Fruit fly (Drosophila melanogaster) whole organism, embryonic: ENCODE data around the gene CG14696.

Source experiments
- Atf-2 ChIP-seq: fragments of 200-800 bp; sonication (Bioruptor generic); optimal IDR thresholded peaks from 2 replicates; lab custom pipeline; 2016; ENCODE audit warnings: missing biosample characterization, missing genetic modification characterization
- CG10654 ChIP-seq: fragments of 200-800 bp; sonication (Bioruptor generic); optimal IDR thresholded peaks from 2 replicates; lab custom pipeline; 2016; ENCODE audit warnings: missing biosample characterization, missing genetic modification characterization
- CG12104 ChIP-seq: fragments of 200-800 bp; sonication (Bioruptor generic); optimal IDR thresholded peaks from 3 replicates; lab custom pipeline; 2016; ENCODE audit warnings: missing biosample characterization, missing genetic modification characterization
- CG13123 ChIP-seq: fragments of 200-800 bp; sonication (Bioruptor generic); optimal IDR thresholded peaks from 2 replicates; lab custom pipeline; 2016; ENCODE audit warnings: missing biosample characterization, missing genetic modification characterization
- CG13775 ChIP-seq: fragments of 200-800 bp; sonication (Bioruptor generic); optimal IDR thresholded peaks from 3 replicates; lab custom pipeline; 2017; ENCODE audit warnings: missing biosample characterization, mild to moderate bottlenecking, missing genetic modification characterization
- CG14667 ChIP-seq: fragments of 200-800 bp; sonication (Bioruptor generic); IDR thresholded peaks from 2 replicates; pipeline ENCODE4 v1.3.6; 2022; ENCODE audit warnings: missing biosample characterization, missing genetic modification characterization
- CG17385 ChIP-seq: fragments of 200-800 bp; sonication (Bioruptor generic); optimal IDR thresholded peaks from 3 replicates; lab custom pipeline; 2018; ENCODE audit warnings: missing biosample characterization, mild to moderate bottlenecking, missing genetic modification characterization
- CG18011 ChIP-seq: fragments of 200-800 bp; sonication (Bioruptor generic); optimal IDR thresholded peaks from 2 replicates; lab custom pipeline; 2017; ENCODE audit warnings: missing biosample characterization, missing genetic modification characterization, mild to moderate bottlenecking, moderate library complexity, missing genotype
- CG18262 ChIP-seq: fragments of 200-800 bp; optimal IDR thresholded peaks from 3 replicates; lab custom pipeline; 2019; ENCODE audit warnings: missing biosample characterization, mild to moderate bottlenecking, missing genetic modification characterization, moderate library complexity
- CG1832 ChIP-seq: fragments of 200-800 bp; sonication (Bioruptor generic); optimal IDR thresholded peaks from 2 replicates; lab custom pipeline; 2017; ENCODE audit warnings: missing biosample characterization, mild to moderate bottlenecking, missing genetic modification characterization, inconsistent platforms
- CG2120 ChIP-seq: fragments of 200-800 bp; sonication (Bioruptor generic); optimal IDR thresholded peaks from 3 replicates; lab custom pipeline; 2016; ENCODE audit warnings: missing biosample characterization, missing genetic modification characterization
- CG2678 ChIP-seq: fragments of 200-800 bp; sonication (Bioruptor generic); optimal IDR thresholded peaks from 3 replicates; lab custom pipeline; 2019; ENCODE audit warnings: missing biosample characterization, mild to moderate bottlenecking, missing genetic modification characterization, moderate library complexity
- CG31224 ChIP-seq: fragments of 200-800 bp; sonication (Bioruptor generic); IDR thresholded peaks from 2 replicates; pipeline ENCODE4 v1.3.6; 2022; ENCODE audit warnings: missing biosample characterization, missing genetic modification characterization
- CG31365 ChIP-seq: fragments of 200-800 bp; sonication (Bioruptor generic); optimal IDR thresholded peaks from 2 replicates; lab custom pipeline; 2018; ENCODE audit warnings: missing biosample characterization, mild to moderate bottlenecking, missing genetic modification characterization
- CG32532 ChIP-seq: fragments of 200-800 bp; sonication (Bioruptor generic); IDR thresholded peaks from 2 replicates; pipeline ENCODE4 v1.3.6; 2022; ENCODE audit warnings: missing biosample characterization, missing genetic modification characterization
- CG42726 ChIP-seq: fragments of 200-800 bp; sonication (Bioruptor generic); IDR thresholded peaks from 2 replicates; pipeline ENCODE4 v1.3.6; 2022; ENCODE audit warnings: missing biosample characterization, missing genetic modification characterization; ENCODE audit not compliant: partially characterized antibody
- CG7372 ChIP-seq: fragments of 200-800 bp; sonication (Bioruptor generic); IDR thresholded peaks from 2 replicates; pipeline ENCODE4 v1.3.6; 2022; ENCODE audit warnings: missing biosample characterization, missing genetic modification characterization
- CG7839 ChIP-seq: fragments of 200-800 bp; sonication (Bioruptor generic); optimal IDR thresholded peaks from 3 replicates; lab custom pipeline; 2018; ENCODE audit warnings: missing biosample characterization, mild to moderate bottlenecking, missing genetic modification characterization, moderate library complexity
- CG9727 ChIP-seq: fragments of 200-800 bp; sonication (Bioruptor generic); optimal IDR thresholded peaks from 3 replicates; lab custom pipeline; 2017; ENCODE audit warnings: missing biosample characterization, mild to moderate bottlenecking, missing genetic modification characterization
- CG9817 ChIP-seq: fragments of 200-800 bp; sonication (Bioruptor generic); optimal IDR thresholded peaks from 2 replicates; lab custom pipeline; 2018; ENCODE audit warnings: missing biosample characterization, mild to moderate bottlenecking, missing genetic modification characterization, moderate library complexity
- Dad ChIP-seq: fragments of 200-800 bp; sonication (Bioruptor generic); optimal IDR thresholded peaks from 3 replicates; lab custom pipeline; 2016; ENCODE audit warnings: missing biosample characterization, missing genetic modification characterization
- Dip3 ChIP-seq: fragments of 200-800 bp; sonication (Bioruptor generic); optimal IDR thresholded peaks from 3 replicates; lab custom pipeline; 2016; ENCODE audit warnings: missing biosample characterization, missing genetic modification characterization
- H2.0 ChIP-seq: fragments of 200-800 bp; sonication (Bioruptor generic); IDR thresholded peaks from 2 replicates; pipeline ENCODE4 v1.3.6; 2022; ENCODE audit warnings: missing biosample characterization, missing genetic modification characterization
- Hr3 ChIP-seq: fragments of 200-800 bp; sonication (Bioruptor generic); optimal IDR thresholded peaks from 3 replicates; lab custom pipeline; 2016; ENCODE audit warnings: missing biosample characterization, missing genetic modification characterization
- MTF-1 ChIP-seq: fragments of 200-800 bp; sonication (Bioruptor generic); optimal IDR thresholded peaks from 2 replicates; lab custom pipeline; 2018; ENCODE audit warnings: missing biosample characterization, mild to moderate bottlenecking, missing genetic modification characterization, borderline replicate concordance
- Max ChIP-seq: fragments of 200-800 bp; sonication (Bioruptor generic); optimal IDR thresholded peaks from 2 replicates; lab custom pipeline; 2016; ENCODE audit warnings: missing biosample characterization, mild to moderate bottlenecking, missing genetic modification characterization
- Mes4 ChIP-seq: fragments of 200-800 bp; sonication (Bioruptor generic); optimal IDR thresholded peaks from 2 replicates; lab custom pipeline; 2016; ENCODE audit warnings: missing biosample characterization, missing genetic modification characterization
- Optix ChIP-seq: fragments of 200-800 bp; sonication (Bioruptor generic); IDR thresholded peaks from 3 replicates; pipeline ENCODE4 v1.3.6; 2022; ENCODE audit warnings: missing biosample characterization, missing genetic modification characterization
- Sox100B ChIP-seq: fragments of 200-800 bp; sonication (Bioruptor generic); optimal IDR thresholded peaks from 3 replicates; lab custom pipeline; 2018; ENCODE audit warnings: missing biosample characterization, mild to moderate bottlenecking, missing genetic modification characterization
- Trl ChIP-seq, 3 experiments: fragments of >200 bp in 2 of 3; fragments of 200-800 bp in 1 of 3; sonication (Bioruptor generic) in 1 of 3; optimal IDR thresholded peaks; 2 replicates in 1 of 3; 3 replicates in 2 of 3; lab custom pipeline; 2016 to 2017; ENCODE audit warnings: missing biosample characterization in 1 of 3, missing genetic modification characterization in 1 of 3
- YL-1 ChIP-seq: fragments of 200-800 bp; sonication (Bioruptor generic); optimal IDR thresholded peaks from 3 replicates; lab custom pipeline; 2017; ENCODE audit warnings: missing biosample characterization, mild to moderate bottlenecking, missing genetic modification characterization
- ara ChIP-seq: fragments of 200-800 bp; sonication (Bioruptor generic); IDR thresholded peaks from 2 replicates; pipeline ENCODE4 v1.3.6; 2022; ENCODE audit warnings: missing biosample characterization, missing genetic modification characterization
- cwo ChIP-seq: fragments of 200-800 bp; sonication (Bioruptor generic); optimal IDR thresholded peaks from 3 replicates; lab custom pipeline; 2017; ENCODE audit warnings: missing biosample characterization, missing genetic modification characterization, mild to moderate bottlenecking, moderate library complexity, missing genetic modification reagents
- dmrt99B ChIP-seq: fragments of 200-800 bp; sonication (Bioruptor generic); optimal IDR thresholded peaks from 2 replicates; lab custom pipeline; 2018; ENCODE audit warnings: missing biosample characterization, mild to moderate bottlenecking, missing genetic modification characterization, moderate library complexity
- gce ChIP-seq: fragments of 200-800 bp; sonication (Bioruptor generic); IDR thresholded peaks from 3 replicates; pipeline ENCODE4 v1.3.6; 2022; ENCODE audit warnings: missing biosample characterization, missing genetic modification characterization
- gcm ChIP-seq: fragments of 200-800 bp; sonication (Bioruptor generic); optimal IDR thresholded peaks from 2 replicates; lab custom pipeline; 2019; ENCODE audit warnings: missing biosample characterization, mild to moderate bottlenecking, missing genetic modification characterization, moderate library complexity
- jumu ChIP-seq: fragments of 200-800 bp; sonication (Bioruptor generic); optimal IDR thresholded peaks from 3 replicates; lab custom pipeline; 2016; ENCODE audit warnings: missing biosample characterization, missing genetic modification characterization
- kay ChIP-seq: fragments of 200-800 bp; sonication (Bioruptor generic); optimal IDR thresholded peaks from 2 replicates; lab custom pipeline; 2016; ENCODE audit warnings: missing biosample characterization, missing genetic modification characterization
- lab ChIP-seq: fragments of 200-800 bp; sonication (Bioruptor generic); optimal IDR thresholded peaks from 3 replicates; lab custom pipeline; 2017; ENCODE audit warnings: missing biosample characterization, missing genetic modification characterization, mild to moderate bottlenecking, moderate library complexity, missing genetic modification reagents
- nerfin-1 ChIP-seq: fragments of 200-800 bp; sonication (Bioruptor generic); optimal IDR thresholded peaks from 3 replicates; lab custom pipeline; 2019; ENCODE audit warnings: missing biosample characterization, mild to moderate bottlenecking, missing genetic modification characterization, moderate library complexity
- otp ChIP-seq: fragments of 200-800 bp; sonication (Bioruptor generic); IDR thresholded peaks from 3 replicates; pipeline ENCODE4, ENCODE4 v1.3.6; 2022; ENCODE audit warnings: missing biosample characterization, missing genetic modification characterization
- pan ChIP-seq, 4 experiments: fragments of >200 bp in 3 of 4; fragments of 200-800 bp in 1 of 4; sonication (Bioruptor generic) in 1 of 4; optimal IDR thresholded peaks in 3 of 4; IDR thresholded peaks in 1 of 4; 2 replicates each; pipeline versions ENCODE4 v1.3.6 to Lab custom; 2017 to 2022; ENCODE audit warnings: missing biosample characterization in 2 of 4, missing genetic modification characterization in 2 of 4, mixed read lengths in 1 of 4
- pnt ChIP-seq: fragments of 200-800 bp; sonication (Bioruptor generic); optimal IDR thresholded peaks from 3 replicates; lab custom pipeline; 2016; ENCODE audit warnings: missing biosample characterization, missing genetic modification characterization
- ranshi ChIP-seq: fragments of 200-800 bp; sonication (Bioruptor generic); IDR thresholded peaks from 2 replicates; pipeline ENCODE4 v1.3.6; 2022; ENCODE audit warnings: missing biosample characterization, missing genetic modification characterization
- row ChIP-seq: fragments of 200-800 bp; sonication (Bioruptor generic); IDR thresholded peaks from 3 replicates; pipeline ENCODE4 v1.3.6; 2022; ENCODE audit warnings: missing biosample characterization, missing genetic modification characterization
- run ChIP-seq: fragments of 200-800 bp; sonication (Bioruptor generic); optimal IDR thresholded peaks from 3 replicates; lab custom pipeline; 2018; ENCODE audit warnings: missing biosample characterization, mild to moderate bottlenecking, missing genetic modification characterization
- sd ChIP-seq: fragments of 200-800 bp; sonication (Bioruptor generic); optimal IDR thresholded peaks from 3 replicates; lab custom pipeline; 2018; ENCODE audit warnings: missing biosample characterization, mild to moderate bottlenecking, missing genetic modification characterization, moderate library complexity
- twi ChIP-seq: fragments of 200-800 bp; optimal IDR thresholded peaks from 2 replicates; lab custom pipeline; 2019; ENCODE audit warnings: missing biosample characterization, mild to moderate bottlenecking, missing genetic modification characterization, moderate library complexity
- zen2 ChIP-seq: fragments of 200-800 bp; sonication (Bioruptor generic); IDR thresholded peaks from 3 replicates; pipeline ENCODE4 v1.3.6; 2022; ENCODE audit warnings: missing biosample characterization, missing genetic modification characterization; ENCODE audit not compliant: partially characterized antibody

CG14696 gene

DNA sequence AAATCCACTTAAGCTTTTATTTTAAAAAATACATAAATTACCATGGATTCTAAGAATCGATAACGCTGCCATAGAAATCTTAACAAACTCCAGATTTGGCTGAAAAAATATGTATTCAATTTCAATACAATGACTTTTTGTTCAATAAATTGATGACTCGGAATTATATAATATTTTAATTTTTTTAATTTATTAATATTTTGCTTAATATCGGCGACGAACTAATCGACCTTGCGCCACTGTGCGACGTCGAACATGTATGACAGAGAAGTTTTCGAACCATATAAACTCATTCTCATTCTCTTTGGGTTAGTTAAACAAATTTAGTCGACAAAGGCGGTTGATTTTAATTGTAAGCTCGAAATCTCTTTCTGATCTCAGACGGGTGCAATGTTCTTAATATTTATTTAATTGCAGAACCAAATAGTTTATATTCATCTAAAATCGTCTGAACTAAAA lies 35.3 kb downstream of the CG14696 start, which contains the start of gene CG42394 (continued):
- peak; percentile 95 for TF ChIP-seq cwo
- TF ChIP-seq H2.0, result peak; percentile 93
- peak; percentile 97 for TF ChIP-seq dmrt99B (tag; lab: Kevin White, UChicago)
- peak; percentile 91 for TF ChIP-seq MTF-1 (GFP tag; lab: Kevin White, UChicago)
- peak; percentile 96 for TF ChIP-seq Max (GFP tag; lab: Kevin White, UChicago)
- peak; percentile 85 for TF ChIP-seq CG13123
- TF ChIP-seq otp (GFP tag; lab: Robert Waterston, UW), result peak; percentile 93
- peak; percentile 40 for TF ChIP-seq CG31365
- peak; percentile 85 for TF ChIP-seq kay (GFP tag; lab: Kevin White, UChicago)
- peak; percentile 97 for TF ChIP-seq CG32532
- TF ChIP-seq ranshi, result peak; percentile 96
- TF ChIP-seq row (GFP tag; lab: Robert Waterston, UW), result peak; percentile 94
- peak; percentile 64 for TF ChIP-seq Dip3
- peak; percentile 92 for TF ChIP-seq CG7372 (GFP tag; lab: Robert Waterston, UW)
- no peak for TF ChIP-seq CG18011 (GFP tag; lab: Kevin White, UChicago)
- TF ChIP-seq gcm, result peak; percentile 94
- TF ChIP-seq twi (tag; lab: Kevin White, UChicago), result peak; percentile 87
- no peak for TF ChIP-seq pan (optimal IDR thresholded peaks at IDR 0.05; lab: Kevin White, UChicago)
- TF ChIP-seq pan (GFP tag; optimal IDR thresholded peaks at IDR 0.05 in 1 of 2, IDR thresholded peaks at IDR 0.05 in 1 of 2), result peak in 1 of 2 experiments; percentile 93
- peak; percentile 72 for TF ChIP-seq sd
- TF ChIP-seq Mes4 (GFP tag; lab: Kevin White, UChicago), result peak; percentile 61
- peak; percentile 83 for TF ChIP-seq CG9817 (tag; lab: Kevin White, UChicago)
- peak; percentile 84 for TF ChIP-seq CG14667 (GFP tag; lab: Robert Waterston, UW)
- peak; percentile 80 for TF ChIP-seq YL-1 (GFP tag; lab: Kevin White, UChicago)
- no peak for TF ChIP-seq zen2
- TF ChIP-seq CG2678 (tag; lab: Kevin White, UChicago), result peak; percentile 97
- TF ChIP-seq gce (GFP tag; lab: Robert Waterston, UW), result peak; percentile 90
- peak; percentile 97 for TF ChIP-seq Sox100B (GFP tag; lab: Kevin White, UChicago)
- TF ChIP-seq CG42726 (GFP tag; lab: Robert Waterston, UW), result peak; percentile 58; the same call in 1 of the 2 replicates
- TF ChIP-seq CG7839 (tag; lab: Kevin White, UChicago), result peak; percentile 98
- TF ChIP-seq CG1832 (GFP tag; lab: Kevin White, UChicago), result no peak
- TF ChIP-seq CG2120, result peak; percentile 89
- TF ChIP-seq ara, result peak; percentile 95
- peak; percentile 88 for TF ChIP-seq CG31224
- TF ChIP-seq Hr3, result peak; percentile 87
- peak; percentile 56 for TF ChIP-seq pnt (GFP tag; lab: Kevin White, UChicago)
- peak; percentile 92 for TF ChIP-seq nerfin-1 (tag; lab: Kevin White, UChicago)
- no peak for TF ChIP-seq Trl (optimal IDR thresholded peaks at IDR 0.05; lab: Kevin White, UChicago)
- TF ChIP-seq Trl (GFP tag; optimal IDR thresholded peaks at IDR 0.05; lab: Kevin White, UChicago), result peak; percentile 70
- peak; percentile 96 for TF ChIP-seq CG12104 (GFP tag; lab: Kevin White, UChicago)
- TF ChIP-seq Dad (GFP tag; lab: Kevin White, UChicago), result peak; percentile 76
- TF ChIP-seq CG17385 (GFP tag; lab: Kevin White, UChicago), result peak; percentile 88
- TF ChIP-seq lab, result peak; percentile 98
- TF ChIP-seq CG18262, result peak; percentile 99
- peak; percentile 83 for TF ChIP-seq Optix (GFP tag; lab: Robert Waterston, UW)
- TF ChIP-seq jumu, result peak; percentile 35
- TF ChIP-seq CG10654 (GFP tag; lab: Kevin White, UChicago), result peak; percentile 89
- peak; percentile 99 for TF ChIP-seq CG9727 (GFP tag; lab: Kevin White, UChicago)
- TF ChIP-seq Atf-2, result peak; percentile 58
- TF ChIP-seq CG13775, result peak; percentile 94
- peak; percentile 80 for TF ChIP-seq run (tag; lab: Kevin White, UChicago)
